Fruit fly (Drosophila melanogaster) whole organism, wandering third instar larva: ENCODE results near the gene CG15547.

Source experiments
- Abd-B ChIP-seq: fragments of >200 bp; optimal IDR thresholded peaks from 2 replicates; lab custom pipeline; 2017; ENCODE audit warnings: missing biosample characterization, missing genetic modification characterization
- CG32264 ChIP-seq: fragments of 200-800 bp; sonication (Bioruptor generic); optimal IDR thresholded peaks from 2 replicates; lab custom pipeline; 2016; ENCODE audit warnings: missing biosample characterization, missing genetic modification characterization
- CG9705 ChIP-seq: fragments of 200-800 bp; sonication (Bioruptor generic); optimal IDR thresholded peaks from 2 replicates; lab custom pipeline; 2018; ENCODE audit warnings: missing biosample characterization, mild to moderate bottlenecking, missing genetic modification characterization
- CrebA ChIP-seq: fragments of 200-800 bp; sonication (Bioruptor generic); optimal IDR thresholded peaks from 2 replicates; lab custom pipeline; 2016; ENCODE audit warnings: missing biosample characterization, mild to moderate bottlenecking, missing genetic modification characterization, borderline replicate concordance
- Dif ChIP-seq: fragments of 200-275, 200-300 bp; sonication (Bioruptor generic); optimal IDR thresholded peaks from 2 replicates; lab custom pipeline; 2018; ENCODE audit warnings: missing biosample characterization, missing genetic modification characterization; ENCODE audit not compliant: partially characterized antibody
- HLH106 ChIP-seq: fragments of 200-800 bp; optimal IDR thresholded peaks from 3 replicates; lab custom pipeline; 2019; ENCODE audit warnings: missing biosample characterization, mild to moderate bottlenecking, missing genetic modification characterization, moderate library complexity
- Hnf4 ChIP-seq: fragments of 200-800 bp; sonication (Bioruptor generic); optimal IDR thresholded peaks from 2 replicates; lab custom pipeline; 2016; ENCODE audit warnings: missing biosample characterization, mild to moderate bottlenecking, missing genetic modification characterization
- Hr78 ChIP-seq: fragments of >200 bp; optimal IDR thresholded peaks from 2 replicates; lab custom pipeline; 2017; ENCODE audit warnings: missing biosample characterization, missing genetic modification characterization
- Hr83 ChIP-seq: fragments of 200-300 bp; sonication (Bioruptor generic); optimal IDR thresholded peaks from 2 replicates; lab custom pipeline; 2016; ENCODE audit warnings: missing biosample characterization, mild to moderate bottlenecking, missing genetic modification characterization, moderate library complexity; ENCODE audit not compliant: poor library complexity, severe bottlenecking
- Jra ChIP-seq: sonication (Bioruptor generic); optimal IDR thresholded peaks from 2 replicates; lab custom pipeline; 2016; ENCODE audit warnings: missing biosample characterization, missing genetic modification characterization
- Mio ChIP-seq: sonication (Bioruptor generic); optimal IDR thresholded peaks from 2 replicates; lab custom pipeline; 2016; ENCODE audit warnings: missing biosample characterization, missing genetic modification characterization
- Myc ChIP-seq: fragments of >200 bp; optimal IDR thresholded peaks from 2 replicates; lab custom pipeline; 2017
- N ChIP-seq: fragments of >200 bp; optimal IDR thresholded peaks from 2 replicates; lab custom pipeline; 2018; ENCODE audit warnings: missing biosample characterization, missing external identifiers, missing genetic modification characterization
- OdsH ChIP-seq: fragments of 200-800 bp; sonication (Bioruptor generic); optimal IDR thresholded peaks from 2 replicates; lab custom pipeline; 2016; ENCODE audit warnings: missing biosample characterization, mild to moderate bottlenecking, missing genetic modification characterization
- Rel ChIP-seq, 2 experiments: fragments of 200-800 bp; sonication (Bioruptor generic) in 1 of 2; optimal IDR thresholded peaks; 2 replicates in 1 of 2; 3 replicates in 1 of 2; lab custom pipeline; 2016 to 2019; ENCODE audit warnings: mild to moderate bottlenecking in 2 of 2, missing biosample characterization in 2 of 2, missing genetic modification characterization in 2 of 2, moderate library complexity in 1 of 2
- Sp1 ChIP-seq: fragments of 200-800 bp; sonication (Bioruptor generic); optimal IDR thresholded peaks from 3 replicates; lab custom pipeline; 2019; ENCODE audit warnings: missing biosample characterization, mild to moderate bottlenecking, missing genetic modification characterization, moderate library complexity
- Vsx2 ChIP-seq: fragments of 200-300, 225-300 bp; sonication (Bioruptor generic); optimal IDR thresholded peaks from 2 replicates; lab custom pipeline; 2018; ENCODE audit warnings: missing biosample characterization, missing genetic modification characterization; ENCODE audit not compliant: partially characterized antibody
- br ChIP-seq: fragments of 200-800 bp; sonication (Bioruptor generic); optimal IDR thresholded peaks from 2 replicates; lab custom pipeline; 2016; ENCODE audit warnings: missing biosample characterization, missing genetic modification characterization
- brk ChIP-seq: fragments of 200-800 bp; sonication (Bioruptor generic); optimal IDR thresholded peaks from 2 replicates; lab custom pipeline; 2016; ENCODE audit warnings: missing biosample characterization, mild to moderate bottlenecking, missing genetic modification characterization
- dl ChIP-seq, 2 experiments: fragments of 175-275, 200-275 bp in 1 of 2; fragments of 200-275 bp in 1 of 2; sonication (Bioruptor generic); optimal IDR thresholded peaks; lab custom pipeline; 2018; ENCODE audit warnings: mild to moderate bottlenecking in 2 of 2, missing biosample characterization in 2 of 2, missing genetic modification characterization in 2 of 2, moderate library complexity in 2 of 2; ENCODE audit not compliant: partially characterized antibody in 2 of 2, insufficient read depth in 1 of 2
- dsf ChIP-seq: sonication (Bioruptor generic); optimal IDR thresholded peaks from 2 replicates; lab custom pipeline; 2016; ENCODE audit warnings: missing biosample characterization, missing genetic modification characterization, borderline replicate concordance
- ey ChIP-seq: fragments of 200-800 bp; sonication (Bioruptor generic); optimal IDR thresholded peaks from 2 replicates; lab custom pipeline; 2016; ENCODE audit warnings: missing biosample characterization, missing genetic modification characterization
- foxo ChIP-seq, 2 experiments: fragments of 200-800 bp; sonication (Bioruptor generic); optimal IDR thresholded peaks; 2 replicates in 1 of 2; 3 replicates in 1 of 2; lab custom pipeline; 2016 to 2017; ENCODE audit warnings: missing biosample characterization in 2 of 2, missing genetic modification characterization in 2 of 2
- fru ChIP-seq: fragments of 200-800 bp; sonication (Bioruptor generic); optimal IDR thresholded peaks from 3 replicates; lab custom pipeline; 2016; ENCODE audit warnings: missing biosample characterization, mild to moderate bottlenecking, missing genetic modification characterization
- h ChIP-seq: fragments of 200-800 bp; sonication (Bioruptor generic); optimal IDR thresholded peaks from 3 replicates; lab custom pipeline; 2016; ENCODE audit warnings: missing biosample characterization, mild to moderate bottlenecking, missing genetic modification characterization
- jim ChIP-seq: fragments of 175-275, 200-325 bp; sonication (Bioruptor generic); optimal IDR thresholded peaks from 2 replicates; lab custom pipeline; 2016; ENCODE audit warnings: missing biosample characterization, mild to moderate bottlenecking, missing genetic modification characterization
- lola ChIP-seq: fragments of >200 bp; optimal IDR thresholded peaks from 2 replicates; lab custom pipeline; 2017; ENCODE audit warnings: missing biosample characterization, missing genetic modification characterization
- pan ChIP-seq: fragments of >200 bp; optimal IDR thresholded peaks from 2 replicates; lab custom pipeline; 2017
- psq ChIP-seq: fragments of 200-800 bp; sonication (Bioruptor generic); optimal IDR thresholded peaks from 3 replicates; lab custom pipeline; 2017; ENCODE audit warnings: missing biosample characterization, mild to moderate bottlenecking, missing genetic modification characterization, moderate library complexity
- rgr ChIP-seq: fragments of 200-800 bp; sonication (Bioruptor generic); optimal IDR thresholded peaks from 3 replicates; lab custom pipeline; 2016; ENCODE audit warnings: missing biosample characterization, mild to moderate bottlenecking, missing genetic modification characterization
- sage ChIP-seq: fragments of 200-800 bp; sonication (Bioruptor generic); optimal IDR thresholded peaks from 2 replicates; lab custom pipeline; 2016; ENCODE audit warnings: missing biosample characterization, mild to moderate bottlenecking, missing genetic modification characterization
- sv ChIP-seq: fragments of 200-800 bp; sonication (Bioruptor generic); optimal IDR thresholded peaks from 3 replicates; lab custom pipeline; 2016; ENCODE audit warnings: missing biosample characterization, missing genetic modification characterization
- tai ChIP-seq: sonication (Bioruptor generic); optimal IDR thresholded peaks from 2 replicates; lab custom pipeline; 2016; ENCODE audit warnings: missing biosample characterization, missing genetic modification characterization
- usp ChIP-seq: fragments of >200 bp; optimal IDR thresholded peaks from 2 replicates; lab custom pipeline; 2017; ENCODE audit warnings: missing biosample characterization, missing genetic modification characterization
- woc ChIP-seq: sonication (Bioruptor generic); optimal IDR thresholded peaks from 2 replicates; lab custom pipeline; 2016; ENCODE audit warnings: missing biosample characterization, mild to moderate bottlenecking, missing genetic modification characterization

Gene CG15547

DNA sequence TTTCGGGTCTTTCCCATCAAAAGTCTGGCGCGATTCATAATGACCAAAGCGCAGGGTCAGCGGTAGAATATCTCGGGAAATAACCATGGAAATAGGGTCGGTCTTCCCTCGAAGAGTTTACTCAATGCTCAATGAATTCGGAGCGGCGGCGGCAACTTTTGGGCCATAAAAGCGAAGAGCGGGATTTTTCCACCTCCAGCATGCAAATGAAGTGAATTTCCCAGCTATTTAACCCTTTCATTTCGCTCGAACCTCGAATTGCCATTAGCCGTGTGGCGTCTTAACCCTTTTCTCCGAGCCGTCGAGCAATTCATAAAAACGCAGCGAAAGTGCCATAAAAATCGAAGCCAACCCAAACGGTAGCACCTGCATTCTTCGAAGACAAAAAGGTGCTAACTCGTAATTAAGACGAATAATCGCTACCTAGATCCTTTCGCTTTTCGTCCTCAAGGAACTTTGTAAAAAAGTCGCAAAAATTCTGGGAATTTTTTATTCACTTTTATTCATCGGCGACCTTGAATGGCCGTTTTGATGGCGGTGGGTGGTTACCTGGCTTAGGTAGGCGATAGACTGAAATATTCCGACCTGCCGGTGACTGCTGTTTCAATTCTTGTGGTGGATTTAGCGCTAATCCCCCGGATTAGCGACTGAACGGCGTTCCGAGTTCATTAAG is 33.7 kb downstream of the CG15547 start:
- TF ChIP-seq woc (no peak), lola (GFP tag; lab: Kevin White, UChicago) (no peak), Myc (lab: Kevin White, UChicago) (no peak), ey (GFP tag; lab: Kevin White, UChicago) (no peak), Hnf4 (GFP tag; lab: Kevin White, UChicago) (no peak), sv (GFP tag; lab: Kevin White, UChicago) (no peak), usp (no peak), psq (no peak), brk (no peak), Vsx2 (GFP tag; lab: Kevin White, UChicago) (no peak), sage (GFP tag; lab: Kevin White, UChicago) (no peak), dl (GFP tag; optimal IDR thresholded peaks at IDR 0.05; lab: Kevin White, UChicago; ENCODE audit: insufficient read depth in 1 of 2, partially characterized antibody in 2 of 2) (no peak), Hr83 (GFP tag; lab: Kevin White, UChicago) (no peak), Sp1 (GFP tag; lab: Kevin White, UChicago) (no peak), h (GFP tag; lab: Kevin White, UChicago) (no peak), pan (lab: Kevin White, UChicago) (no peak), dsf (GFP tag; lab: Kevin White, UChicago) (no peak)

DNA sequence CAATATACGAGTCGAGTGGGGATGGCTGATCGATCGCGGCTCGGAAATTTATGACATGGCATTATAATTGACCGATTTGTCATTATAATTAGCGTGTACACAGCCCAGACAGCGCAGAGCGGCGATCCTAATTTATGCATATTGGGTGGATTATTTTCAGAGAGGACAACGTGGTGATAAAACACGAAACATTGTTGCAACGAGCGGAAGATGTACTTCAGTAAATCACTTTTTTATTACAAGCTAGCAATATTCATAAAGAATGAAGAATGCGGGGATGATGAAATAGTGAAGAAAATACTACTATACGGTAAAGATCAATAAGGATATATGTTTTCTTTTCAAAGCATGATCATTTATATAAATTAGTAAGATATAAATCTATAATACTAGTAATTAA is 38.9 kb downstream of the CG15547 start:
- TF ChIP-seq OdsH (GFP tag; lab: Kevin White, UChicago) (no peak), CrebA (GFP tag; lab: Kevin White, UChicago) (no peak), Sp1 (GFP tag; lab: Kevin White, UChicago) (no peak), Hnf4 (GFP tag; lab: Kevin White, UChicago) (no peak), woc (no peak), brk (no peak), usp (no peak), dsf (GFP tag; lab: Kevin White, UChicago) (no peak), fru (GFP tag; lab: Kevin White, UChicago) (no peak), jim (GFP tag; lab: Kevin White, UChicago) (no peak), HLH106 (tag; lab: Kevin White, UChicago) (no peak), Myc (lab: Kevin White, UChicago) (no peak), N (no peak), Abd-B (no peak), Hr78 (GFP tag; lab: Kevin White, UChicago) (no peak), sage (GFP tag; lab: Kevin White, UChicago) (no peak), br (GFP tag; lab: Kevin White, UChicago) (no peak)

DNA sequence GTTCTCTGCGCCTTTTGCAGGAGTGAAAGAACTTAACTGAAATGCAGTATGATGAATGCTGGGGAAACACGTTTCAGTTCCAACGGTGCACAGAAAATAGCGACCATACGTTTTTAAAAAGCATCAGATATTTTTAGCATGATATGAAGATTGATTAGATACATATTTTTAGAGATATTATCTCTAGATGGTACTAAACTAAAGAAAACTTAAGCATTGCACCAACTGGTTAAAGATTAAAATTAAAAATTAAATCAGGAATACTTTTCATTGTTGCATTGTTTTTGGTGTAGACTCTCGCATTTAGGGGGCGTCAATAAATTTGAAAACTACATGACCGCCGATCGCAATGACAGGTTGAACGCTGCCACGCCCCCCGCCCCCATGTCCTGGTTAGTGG is 39.6 kb downstream of the CG15547 start:
- TF ChIP-seq lola (GFP tag; lab: Kevin White, UChicago) (no peak), Rel (GFP tag; optimal IDR thresholded peaks at IDR 0.05; lab: Kevin White, UChicago) (no peak), Rel (tag; optimal IDR thresholded peaks at IDR 0.05; lab: Kevin White, UChicago) (no peak), Jra (no peak), Hr78 (GFP tag; lab: Kevin White, UChicago) (no peak), HLH106 (tag; lab: Kevin White, UChicago) (peak; percentile 36), brk (no peak), usp (no peak), foxo (GFP tag; optimal IDR thresholded peaks at IDR 0.05; lab: Kevin White, UChicago) (peak in 1 of 2 experiments; percentile 16), fru (GFP tag; lab: Kevin White, UChicago) (peak; percentile 45), ey (GFP tag; lab: Kevin White, UChicago) (peak; percentile 5), Hnf4 (GFP tag; lab: Kevin White, UChicago) (no peak), h (GFP tag; lab: Kevin White, UChicago) (no peak), sage (GFP tag; lab: Kevin White, UChicago) (no peak)

DNA sequence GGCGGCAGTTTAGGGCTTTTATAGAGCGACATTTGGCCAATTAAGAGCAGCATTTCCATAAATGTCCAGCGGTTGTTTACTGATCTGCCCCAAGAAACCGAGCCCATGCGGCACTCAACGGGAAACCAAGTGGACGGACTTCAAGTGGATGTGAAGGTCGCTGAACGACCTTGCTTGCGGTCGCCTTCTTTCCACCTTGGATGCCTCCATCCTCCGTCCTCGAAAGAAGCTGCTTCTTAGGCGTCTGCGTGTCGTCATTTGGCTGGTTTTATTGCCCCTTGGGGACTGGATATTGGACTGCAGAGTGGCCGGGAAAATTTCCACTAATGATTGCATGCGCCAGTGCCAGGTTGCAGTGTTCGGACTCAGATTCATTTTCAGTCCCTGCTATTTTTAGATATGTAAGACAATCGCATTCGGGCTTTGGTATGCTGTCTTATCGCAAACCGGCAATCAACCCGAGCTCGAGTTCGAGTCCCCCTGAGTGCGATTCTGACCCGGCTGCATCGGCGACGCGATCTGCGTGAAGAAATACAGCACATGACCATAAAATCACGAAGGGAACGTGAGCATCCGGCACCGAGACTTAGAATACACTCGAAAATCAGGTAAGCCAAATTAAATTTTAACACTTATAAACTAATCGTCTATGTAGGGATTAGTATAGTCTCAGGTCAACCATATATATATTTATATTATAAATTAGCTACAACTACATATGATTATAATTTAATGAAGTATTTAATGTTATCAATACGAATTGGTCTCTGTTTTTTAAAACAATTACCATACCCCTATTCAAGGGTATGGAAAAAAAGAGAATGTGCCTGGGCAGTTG is 40.4 kb downstream of the CG15547 start:
- TF ChIP-seq brk (no peak), Jra (no peak), CrebA (GFP tag; lab: Kevin White, UChicago) (no peak), pan (lab: Kevin White, UChicago) (no peak), N (no peak), Dif (no peak), foxo (GFP tag; optimal IDR thresholded peaks at IDR 0.05; lab: Kevin White, UChicago) (peak in 1 of 2 experiments; percentile 53), Sp1 (GFP tag; lab: Kevin White, UChicago) (peak; percentile 70), woc (peak; percentile 38), lola (GFP tag; lab: Kevin White, UChicago) (no peak), usp (no peak), CG32264 (GFP tag; lab: Kevin White, UChicago) (no peak), Rel (GFP tag; optimal IDR thresholded peaks at IDR 0.05; lab: Kevin White, UChicago) (no peak), Rel (tag; optimal IDR thresholded peaks at IDR 0.05; lab: Kevin White, UChicago) (no peak), tai (GFP tag; lab: Kevin White, UChicago) (no peak), rgr (GFP tag; lab: Kevin White, UChicago) (peak; percentile 37), Hr83 (GFP tag; lab: Kevin White, UChicago) (no peak), psq (peak; percentile 66), jim (GFP tag; lab: Kevin White, UChicago) (no peak), h (GFP tag; lab: Kevin White, UChicago) (no peak), CG9705 (GFP tag; lab: Kevin White, UChicago) (no peak), dsf (GFP tag; lab: Kevin White, UChicago) (no peak), Hnf4 (GFP tag; lab: Kevin White, UChicago) (no peak), Myc (lab: Kevin White, UChicago) (no peak), ey (GFP tag; lab: Kevin White, UChicago) (no peak), Mio (GFP tag; lab: Kevin White, UChicago) (no peak), Vsx2 (GFP tag; lab: Kevin White, UChicago) (no peak)
